Worm (Caenorhabditis elegans): ENCODE measurements around the gene ZK1055.4.

ce11 chrV:6579992-6580391, 1.9 kb upstream of the ZK1055.4 start, which contains the start of gene EGAP9.3:
- no peak for TF ChIP-seq chd-7 (tag; optimal IDR thresholded peaks at IDR 0.05)
- TF ChIP-seq lin-54 (GFP tag; optimal IDR thresholded peaks at IDR 0.05) = no peak
- TF ChIP-seq F39B2.1 (GFP tag; IDR thresholded peaks at IDR 0.05) = no peak

Data from whole organism, young adult.